Fruit fly (Drosophila melanogaster) whole organism, embryonic: ENCODE results near the gene Nadsyn.

Experiments
- Antp ChIP-seq: fragments of 200-800 bp; sonication (Bioruptor generic); optimal IDR thresholded peaks from 3 replicates; lab custom pipeline; 2016; ENCODE audit warnings: missing biosample characterization, missing genetic modification characterization
- Atf6 ChIP-seq: fragments of 200-800 bp; sonication (Bioruptor generic); IDR thresholded peaks from 2 replicates; pipeline ENCODE4 v1.3.6; 2022; ENCODE audit warnings: missing biosample characterization, missing genetic modification characterization
- CG14441 ChIP-seq: fragments of 200-800 bp; sonication (Bioruptor generic); IDR thresholded peaks from 2 replicates; pipeline ENCODE4 v1.3.6; 2022; ENCODE audit warnings: missing biosample characterization, missing genetic modification characterization
- CG1602 ChIP-seq: fragments of 200-800 bp; sonication (Bioruptor generic); optimal IDR thresholded peaks from 3 replicates; lab custom pipeline; 2016; ENCODE audit warnings: missing biosample characterization, missing genetic modification characterization
- CG17328 ChIP-seq: fragments of 200-800 bp; sonication (Bioruptor generic); IDR thresholded peaks from 2 replicates; pipeline ENCODE4 v1.3.6; 2022; ENCODE audit warnings: missing biosample characterization, missing genetic modification characterization
- CG4617 ChIP-seq: fragments of 200-800 bp; sonication (Bioruptor generic); optimal IDR thresholded peaks from 3 replicates; lab custom pipeline; 2016; ENCODE audit warnings: missing biosample characterization, missing genetic modification characterization, borderline replicate concordance
- CG6175 ChIP-seq: fragments of 200-800 bp; sonication (Bioruptor generic); IDR thresholded peaks from 3 replicates; pipeline ENCODE4 v1.3.6; 2022; ENCODE audit warnings: missing biosample characterization, missing genetic modification characterization
- CG6689 ChIP-seq: fragments of 200-800 bp; sonication (Bioruptor generic); IDR thresholded peaks from 2 replicates; pipeline ENCODE4 v1.3.6; 2022; ENCODE audit warnings: missing biosample characterization, missing genetic modification characterization
- CG8089 ChIP-seq: fragments of 200-800 bp; sonication (Bioruptor generic); optimal IDR thresholded peaks from 3 replicates; lab custom pipeline; 2016; ENCODE audit warnings: missing biosample characterization, missing genetic modification characterization
- lilli ChIP-seq: fragments of 200-800 bp; sonication (Bioruptor generic); optimal IDR thresholded peaks from 3 replicates; lab custom pipeline; 2016; ENCODE audit warnings: missing biosample characterization, missing genetic modification characterization
- nmo ChIP-seq: fragments of 200-800 bp; sonication (Bioruptor generic); optimal IDR thresholded peaks from 2 replicates; lab custom pipeline; 2018; ENCODE audit warnings: missing biosample characterization, mild to moderate bottlenecking, missing genetic modification characterization, moderate library complexity

DNA sequence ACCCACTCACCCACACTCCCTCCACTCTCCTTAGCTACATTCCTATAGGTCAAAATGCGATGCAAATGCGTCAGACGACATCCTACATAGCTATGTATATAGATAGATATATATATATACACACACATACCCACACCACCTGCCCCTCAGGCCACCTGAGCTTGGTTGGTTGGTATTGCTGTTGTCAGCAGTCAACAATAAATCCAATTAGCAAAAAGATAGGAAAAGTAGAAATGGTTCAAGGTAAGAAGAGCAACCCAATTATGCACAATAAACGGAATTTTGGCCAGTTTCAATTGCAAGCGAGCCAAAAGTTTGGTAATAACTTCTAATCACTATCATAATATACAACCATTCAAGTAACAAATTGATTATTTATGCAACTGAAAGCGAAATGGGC is 48.4 kb upstream of the Nadsyn start:
- TF ChIP-seq lilli: no peak
- no peak for TF ChIP-seq CG6689 (GFP tag; lab: Robert Waterston, UW)
- TF ChIP-seq CG17328: no peak
- no peak for TF ChIP-seq nmo (GFP tag; lab: Kevin White, UChicago)
- TF ChIP-seq Antp (GFP tag; lab: Kevin White, UChicago): no peak
- TF ChIP-seq CG4617: no peak
- TF ChIP-seq CG6175 (GFP tag; lab: Robert Waterston, UW): no peak
- no peak for TF ChIP-seq Atf6 (GFP tag; lab: Robert Waterston, UW)
- TF ChIP-seq CG8089: no peak
- TF ChIP-seq CG1602 (GFP tag; lab: Kevin White, UChicago): no peak
- TF ChIP-seq CG14441 (GFP tag; lab: Robert Waterston, UW): no peak
